Worm (Caenorhabditis elegans): ENCODE data around the gene exos-8.

DNA sequence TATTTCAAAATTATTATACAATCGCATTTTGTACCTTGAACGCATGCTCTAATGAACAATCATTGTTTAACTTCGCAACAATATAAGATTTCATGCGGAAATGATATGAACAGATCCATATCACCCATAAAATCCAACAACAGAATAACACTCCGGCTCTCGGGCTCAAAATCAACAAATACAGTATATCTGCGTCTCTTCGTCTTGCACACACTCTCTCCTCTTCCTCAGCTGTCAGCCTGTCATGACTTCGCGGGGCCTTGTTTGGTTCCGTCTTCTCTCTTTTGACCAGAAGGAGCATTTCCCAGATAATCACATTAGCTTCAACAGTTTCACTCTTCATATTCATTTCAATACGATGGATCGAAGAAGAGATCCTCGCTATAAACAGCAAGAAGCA is 14.7 kb downstream of the exos-8 start, which contains the start of gene F41G3.3:
- TF ChIP-seq him-1 (tag; optimal IDR thresholded peaks at IDR 0.05) (no peak), W03F9.2 (tag; optimal IDR thresholded peaks at IDR 0.05) (no peak)
